Worm (Caenorhabditis elegans) whole organism, late embryonic: ENCODE results near the gene plep-1.

Source experiments
- ets-4 ChIP-seq: sonication (generic microtip); optimal IDR thresholded peaks from 2 replicates; lab custom pipeline; 2016; ENCODE audit warnings: missing genetic modification characterization, missing compliant biosample characterization
- pha-4 ChIP-seq: fragments of 150-350 bp; optimal IDR thresholded peaks from 2 replicates; lab custom pipeline; 2018; ENCODE audit warnings: missing biosample characterization, missing genetic modification reagents, missing genetic modification characterization
- tbx-2 ChIP-seq: sonication (generic microtip); optimal IDR thresholded peaks from 2 replicates; lab custom pipeline; 2016; ENCODE audit warnings: missing genetic modification characterization, missing compliant biosample characterization

ce11 chrII:4320455-4320854 lies 8.4 kb upstream of the plep-1 start, which contains the start of gene Y52E8A.2:
- no peak for TF ChIP-seq tbx-2 (tag; lab: Kevin White, UChicago)
- no peak for TF ChIP-seq ets-4 (tag; lab: Kevin White, UChicago)
- TF ChIP-seq pha-4 = no peak
